Worm (Caenorhabditis elegans) whole organism, L4/young adult: Measurements from ENCODE around the gene K09H11.4.
"Not testable (repeated sequence)": the region's sequence is repeated elsewhere in the genome, so short reads cannot be mapped to it uniquely, and the experiment has no call there.

Experiments used
- W03F9.2 ChIP-seq: fragments of 150-350 bp; optimal IDR thresholded peaks from 2 replicates; lab custom pipeline; 2014; ENCODE audit warnings: missing biosample characterization, missing genetic modification characterization
- dao-5 ChIP-seq: sonication (generic microtip); optimal IDR thresholded peaks from 2 replicates; lab custom pipeline; 2016; ENCODE audit warnings: missing genotype, missing genetic modification characterization, moderate library complexity, missing compliant biosample characterization
- him-1 ChIP-seq: sonication (generic microtip); optimal IDR thresholded peaks from 2 replicates; lab custom pipeline; 2016; ENCODE audit warnings: missing genotype, missing genetic modification reagents, missing genetic modification characterization, missing compliant biosample characterization

The K09H11.4 gene

ce11 chrV:5726463-5726862 is at the start of gene K09H11.4:
Gene K09H11.4 (minus strand): TSS chrV:5726563.
- TF ChIP-seq dao-5 (no peak), him-1 (tag; lab: Kevin White, UChicago) (no peak), W03F9.2 (tag; lab: Kevin White, UChicago) (no peak)

- TF ChIP-seq W03F9.2 (tag; lab: Kevin White, UChicago): no peak
- TF ChIP-seq him-1 (tag; lab: Kevin White, UChicago): no peak
- TF ChIP-seq dao-5: no peak
These were observed 47.8 kb upstream of the K09H11.4 start for ce11 chrV:5774137-5774536.

ce11 chrV:5772503-5772902 is 46.1 kb upstream of the K09H11.4 start:
- TF ChIP-seq W03F9.2 (tag; lab: Kevin White, UChicago) (no peak), dao-5 (no peak), him-1 (tag; lab: Kevin White, UChicago) (no peak)

- TF ChIP-seq W03F9.2 (tag; lab: Kevin White, UChicago): no peak
- no peak for TF ChIP-seq dao-5
- no peak for TF ChIP-seq him-1 (tag; lab: Kevin White, UChicago)
These were observed 45.3 kb upstream of the K09H11.4 start, which contains the start of gene F44E7.3 for ce11 chrV:5771627-5772026. Gene F44E7.3 (plus strand): TSS chrV:5771945.

ce11 chrV:5769999-5770398 is 43.6 kb upstream of the K09H11.4 start:
- TF ChIP-seq dao-5 (no peak), him-1 (tag; lab: Kevin White, UChicago) (no peak), W03F9.2 (tag; lab: Kevin White, UChicago) (no peak)

ce11 chrV:5769500-5769899 is 43.1 kb upstream of the K09H11.4 start:
- TF ChIP-seq W03F9.2 (tag; lab: Kevin White, UChicago): no peak
- TF ChIP-seq him-1 (tag; lab: Kevin White, UChicago): no peak
- TF ChIP-seq dao-5: no peak

ce11 chrV:5768292-5768695 is 41.9 kb upstream of the K09H11.4 start:
- TF ChIP-seq him-1 (tag; lab: Kevin White, UChicago) (no peak), W03F9.2 (tag; lab: Kevin White, UChicago) (no peak), dao-5 (no peak)

ce11 chrV:5765081-5765480 is 38.7 kb upstream of the K09H11.4 start, which contains the start of gene pgph-2:
Gene pgph-2 (plus strand): TSS chrV:5765127.
- TF ChIP-seq dao-5 (no peak), W03F9.2 (tag; lab: Kevin White, UChicago) (no peak), him-1 (tag; lab: Kevin White, UChicago) (no peak)

- TF ChIP-seq W03F9.2 (tag; lab: Kevin White, UChicago) (peak; percentile 25), him-1 (tag; lab: Kevin White, UChicago) (no peak), dao-5 (no peak)
These were observed 37.4 kb upstream of the K09H11.4 start, which contains the start of gene pgph-3 for ce11 chrV:5763787-5764186. Gene pgph-3 (minus strand): TSS chrV:5763846.

- TF ChIP-seq dao-5 (no peak), W03F9.2 (tag; lab: Kevin White, UChicago) (no peak), him-1 (tag; lab: Kevin White, UChicago) (no peak)
These were observed 33.8 kb upstream of the K09H11.4 start, which contains the start of gene C53A3.1 for ce11 chrV:5760132-5760531. Gene C53A3.1 (minus strand): TSS chrV:5760232.

- TF ChIP-seq him-1 (tag; lab: Kevin White, UChicago) (no peak), dao-5 (no peak), W03F9.2 (tag; lab: Kevin White, UChicago) (no peak)
These were observed 32.4 kb upstream of the K09H11.4 start, which contains the start of gene C53A3.4 for ce11 chrV:5758780-5759179. Gene C53A3.4 (minus strand): TSS chrV:5758880.

- TF ChIP-seq W03F9.2 (tag; lab: Kevin White, UChicago) (no peak), him-1 (tag; lab: Kevin White, UChicago) (no peak), dao-5 (no peak)
These were observed 29.8 kb upstream of the K09H11.4 start, which contains the start of gene C53A3.3 for ce11 chrV:5756193-5756592. Gene C53A3.3 (plus strand): TSS chrV:5756493.

- not testable (repeated sequence) for TF ChIP-seq W03F9.2 (tag; lab: Kevin White, UChicago); him-1 (tag; lab: Kevin White, UChicago); dao-5
These were observed 28.9 kb upstream of the K09H11.4 start, which contains the start of gene K09H11.11 for ce11 chrV:5755203-5755693. Gene K09H11.11 (minus strand): TSS chrV:5755253.

- TF ChIP-seq W03F9.2 (tag; lab: Kevin White, UChicago): no peak
- TF ChIP-seq dao-5: no peak
- TF ChIP-seq him-1 (tag; lab: Kevin White, UChicago): no peak
These were observed 27.1 kb upstream of the K09H11.4 start, which contains the start of gene pgph-1 for ce11 chrV:5753432-5753831. Gene pgph-1 (minus strand): TSS chrV:5753532.

ce11 chrV:5747519-5747918 is 21.2 kb upstream of the K09H11.4 start, which contains the start of gene acds-10:
Gene acds-10 (plus strand): TSS chrV:5747819.
- no peak for TF ChIP-seq dao-5
